Fruit fly (Drosophila melanogaster) S2 (cell line): ENCODE results near the gene GatB.

Source experiments
- CG8478 ChIP-seq: fragments of >200 bp; optimal IDR thresholded peaks from 2 replicates; lab custom pipeline; 2018
- CTCF ChIP-seq, 2 experiments: fragments of >200 bp; optimal IDR thresholded peaks; 2 replicates each; lab custom pipeline; 2018

- TF ChIP-seq CTCF (optimal IDR thresholded peaks at IDR 0.05; lab: Kevin White, UChicago) = no peak
- no peak for TF ChIP-seq CG8478 (lab: Kevin White, UChicago)
Measured at dm6 chr3R:24108902-24109389, 21.1 kb downstream of the GatB start, which contains the start of the genes eIF4EHP and CG18428.
